Fruit fly (Drosophila melanogaster) whole organism, embryonic: Measurements from ENCODE around the gene mask.
A peak's percentile ranks its signal among the peaks of the same experiment; 100 is the strongest.

Source experiments
- CG11504 ChIP-seq: fragments of 200-800 bp; sonication (Bioruptor generic); optimal IDR thresholded peaks from 3 replicates; lab custom pipeline; 2019; ENCODE audit warnings: missing biosample characterization, mild to moderate bottlenecking, missing genetic modification characterization, moderate library complexity
- CG11696 ChIP-seq: fragments of 200-800 bp; sonication (Bioruptor generic); IDR thresholded peaks from 2 replicates; pipeline ENCODE4 v1.3.6; 2022; ENCODE audit warnings: missing biosample characterization, missing genetic modification characterization
- CG3847 ChIP-seq: fragments of 200-800 bp; sonication (Bioruptor generic); IDR thresholded peaks from 2 replicates; pipeline ENCODE4 v1.3.6; 2022; ENCODE audit warnings: missing biosample characterization, missing genetic modification characterization
- CG7839 ChIP-seq: fragments of 200-800 bp; sonication (Bioruptor generic); optimal IDR thresholded peaks from 3 replicates; lab custom pipeline; 2018; ENCODE audit warnings: missing biosample characterization, mild to moderate bottlenecking, missing genetic modification characterization, moderate library complexity
- Dip2 ChIP-seq: fragments of 200-800 bp; sonication (Bioruptor generic); IDR thresholded peaks from 2 replicates; pipeline ENCODE4 v1.3.6; 2022; ENCODE audit warnings: missing biosample characterization, missing genetic modification characterization
- NfI ChIP-seq: fragments of 200-800 bp; sonication (Bioruptor generic); optimal IDR thresholded peaks from 3 replicates; lab custom pipeline; 2018; ENCODE audit warnings: missing biosample characterization, mild to moderate bottlenecking, missing genetic modification characterization, moderate library complexity
- Optix ChIP-seq: fragments of 200-800 bp; sonication (Bioruptor generic); IDR thresholded peaks from 3 replicates; pipeline ENCODE4 v1.3.6; 2022; ENCODE audit warnings: missing biosample characterization, missing genetic modification characterization
- amos ChIP-seq: fragments of 200-800 bp; sonication (Bioruptor generic); IDR thresholded peaks from 2 replicates; pipeline ENCODE4 v1.3.6; 2022; ENCODE audit warnings: missing biosample characterization, missing genetic modification characterization; ENCODE audit not compliant: partially characterized antibody
- chinmo ChIP-seq: fragments of 200-800 bp; sonication (Bioruptor generic); IDR thresholded peaks from 4 replicates; pipeline ENCODE4 v1.3.6; 2022; ENCODE audit warnings: missing biosample characterization, missing genetic modification characterization; ENCODE audit not compliant: partially characterized antibody
- kay ChIP-seq: fragments of 200-800 bp; sonication (Bioruptor generic); optimal IDR thresholded peaks from 2 replicates; lab custom pipeline; 2016; ENCODE audit warnings: missing biosample characterization, missing genetic modification characterization
- nmo ChIP-seq: fragments of 200-800 bp; sonication (Bioruptor generic); optimal IDR thresholded peaks from 2 replicates; lab custom pipeline; 2018; ENCODE audit warnings: missing biosample characterization, mild to moderate bottlenecking, missing genetic modification characterization, moderate library complexity
- org-1 ChIP-seq: fragments of 200-800 bp; sonication (Bioruptor generic); optimal IDR thresholded peaks from 2 replicates; lab custom pipeline; 2017; ENCODE audit warnings: missing biosample characterization, missing genetic modification characterization
- tgo ChIP-seq: fragments of 200-800 bp; sonication (Bioruptor generic); IDR thresholded peaks from 3 replicates; pipeline ENCODE4 v1.3.6; 2022; ENCODE audit warnings: missing biosample characterization, missing genetic modification characterization

DNA sequence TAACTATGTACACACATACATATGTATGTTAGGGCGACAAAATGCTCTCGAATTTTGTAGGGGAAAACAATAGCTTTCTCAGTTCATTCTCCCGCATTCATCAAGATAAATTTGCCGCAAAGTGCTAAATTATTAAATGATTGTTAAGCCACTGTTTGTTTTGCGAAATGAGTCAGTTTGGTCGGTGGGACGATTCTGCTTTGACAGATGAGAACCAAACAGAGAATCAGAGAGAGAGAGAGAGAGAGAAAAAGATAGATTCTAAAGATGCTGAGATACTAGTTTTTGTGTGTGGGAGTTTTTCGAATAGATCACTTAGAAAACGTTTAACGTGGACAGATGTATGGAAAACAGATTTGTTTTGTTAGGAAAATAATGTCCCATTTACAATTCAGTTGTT lies 30.0 kb downstream of the mask start:
- no peak for TF ChIP-seq org-1 (GFP tag; lab: Kevin White, UChicago)
- no peak for TF ChIP-seq tgo (GFP tag; lab: Robert Waterston, UW)
- TF ChIP-seq CG3847: no peak
- no peak for TF ChIP-seq NfI (GFP tag; lab: Kevin White, UChicago)
- TF ChIP-seq amos (GFP tag; lab: Robert Waterston, UW): no peak
- TF ChIP-seq Optix: no peak
- TF ChIP-seq CG11696 (GFP tag; lab: Robert Waterston, UW): no peak
- TF ChIP-seq nmo: no peak
- TF ChIP-seq chinmo (GFP tag; lab: Robert Waterston, UW): 0 out of 4 replicates have a peak, but pooled peaks have one; percentile 41
- no peak for TF ChIP-seq Dip2 (GFP tag; lab: Robert Waterston, UW)
- no peak for TF ChIP-seq CG11504 (tag; lab: Kevin White, UChicago)
- TF ChIP-seq kay (GFP tag; lab: Kevin White, UChicago): no peak
- TF ChIP-seq CG7839: no peak
